Fruit fly (Drosophila melanogaster): Measurements from ENCODE around the gene Efhc1.1.

The Efhc1.1 gene

dm6 chrX:15802880-15803650 lies 19.6 kb upstream of the Efhc1.1 start (continued):
- TF ChIP-seq CG11902 (GFP tag; optimal IDR thresholded peaks at IDR 0.05) (no peak), Hr39 (GFP tag; optimal IDR thresholded peaks at IDR 0.05) (peak; percentile 12), fkh (GFP tag; optimal IDR thresholded peaks at IDR 0.05) (no peak), spab (GFP tag; optimal IDR thresholded peaks at IDR 0.05) (no peak), eg (GFP tag; IDR thresholded peaks at IDR 0.05) (peak; percentile 21; the same call in 1 of the 3 replicates), CG10669 (GFP tag; optimal IDR thresholded peaks at IDR 0.05) (no peak), acj6 (GFP tag; optimal IDR thresholded peaks at IDR 0.05) (peak; percentile 14), vri (GFP tag; optimal IDR thresholded peaks at IDR 0.05) (peak; percentile 52), CG6163 (GFP tag; IDR thresholded peaks at IDR 0.05) (peak; percentile 17; the same call in 1 of the 3 replicates)

dm6 chrX:15799085-15799557 lies 15.6 kb upstream of the Efhc1.1 start, which contains the start of the genes sordd2 and CG15602:
TSS of gene sordd2 (minus strand) at chrX:15799162.
TSS of gene CG15602 (plus strand) at chrX:15799426.
- peak; percentile 84 for TF ChIP-seq svp (GFP tag)
- TF ChIP-seq Eip78C (GFP tag): peak; percentile 23
- TF ChIP-seq eg (GFP tag; IDR thresholded peaks at IDR 0.05): 0 out of 3 replicates have a peak, but pooled peaks have one; percentile 44

dm6 chrX:15795951-15796443 lies 12.5 kb upstream of the Efhc1.1 start, which contains the start of gene sordd1:
TSS of gene sordd1 (minus strand) at chrX:15796028.
- peak; percentile 16 for TF ChIP-seq Eip78C (GFP tag)

dm6 chrX:15788235-15789187 lies 5.0 kb upstream of the Efhc1.1 start, which contains the start of gene Rhp:
TSS of gene Rhp (plus strand) at chrX:15788897.
- TF ChIP-seq cyc (GFP tag; optimal IDR thresholded peaks at IDR 0.05) (peak; percentile 8), CG8119 (GFP tag; IDR thresholded peaks at IDR 0.05) (peak; percentile 29; the same call in 1 of the 3 replicates), esn (GFP tag; optimal IDR thresholded peaks at IDR 0.05) (peak; percentile 54), Eip75B (GFP tag; optimal IDR thresholded peaks at IDR 0.05) (peak; percentile 40), fd59A (GFP tag; optimal IDR thresholded peaks at IDR 0.05) (no peak), Sox102F (GFP tag; optimal IDR thresholded peaks at IDR 0.05) (no peak), CG8632 (GFP tag; optimal IDR thresholded peaks at IDR 0.05) (peak; percentile 76), CG6163 (GFP tag; IDR thresholded peaks at IDR 0.05) (peak; percentile 34; the same call in 2 of the 3 replicates), CG6854 (GFP tag; optimal IDR thresholded peaks at IDR 0.05) (peak; percentile 83), CG1621 (tag; optimal IDR thresholded peaks at IDR 0.05) (peak; percentile 55), Sox15 (GFP tag; optimal IDR thresholded peaks at IDR 0.05) (no peak), fd85E (GFP tag; optimal IDR thresholded peaks at IDR 0.05) (peak; percentile 34), dsx (GFP tag; optimal IDR thresholded peaks at IDR 0.05; ENCODE audit: poor library complexity, severe bottlenecking) (peak; percentile 47), Lpt (GFP tag; optimal IDR thresholded peaks at IDR 0.05) (no peak), achi (GFP tag; optimal IDR thresholded peaks at IDR 0.05) (peak; percentile 31), CG3032 (tag; optimal IDR thresholded peaks at IDR 0.05) (peak; percentile 48), CG11902 (GFP tag; optimal IDR thresholded peaks at IDR 0.05) (no peak), vri (GFP tag; optimal IDR thresholded peaks at IDR 0.05) (peak; percentile 40), CG10669 (GFP tag; optimal IDR thresholded peaks at IDR 0.05) (peak; percentile 76), CG9139 (GFP tag; optimal IDR thresholded peaks at IDR 0.05) (peak; percentile 69), Ets21C (GFP tag; optimal IDR thresholded peaks at IDR 0.05) (no peak), Eip93F (GFP tag; optimal IDR thresholded peaks at IDR 0.05) (no peak), salr (GFP tag; optimal IDR thresholded peaks at IDR 0.05) (no peak), Hr38 (GFP tag; optimal IDR thresholded peaks at IDR 0.05) (no peak), dac (GFP tag; optimal IDR thresholded peaks at IDR 0.05) (no peak), CG15336 (GFP tag; IDR thresholded peaks at IDR 0.05) (no peak), acj6 (GFP tag; optimal IDR thresholded peaks at IDR 0.05) (peak; percentile 46), CG32006 (GFP tag; optimal IDR thresholded peaks at IDR 0.05) (no peak), CG6276 (GFP tag; optimal IDR thresholded peaks at IDR 0.05) (no peak), CG11762 (GFP tag; optimal IDR thresholded peaks at IDR 0.05; ENCODE audit: insufficient read depth) (peak; percentile 47), CG7368 (GFP tag; optimal IDR thresholded peaks at IDR 0.05) (peak; percentile 74), CG3919 (GFP tag; optimal IDR thresholded peaks at IDR 0.05) (peak; percentile 52), CG11294 (GFP tag; IDR thresholded peaks at IDR 0.05) (no peak), CG16779 (tag; optimal IDR thresholded peaks at IDR 0.05) (no peak)

Data from whole organism, prepupa.